Worm (Caenorhabditis elegans): ENCODE data around the gene Y57G11C.1147.
"Not testable (repeated sequence)": the region's sequence is repeated elsewhere in the genome, so short reads cannot be mapped to it uniquely, and the experiment has no call there.

The Y57G11C.1147 gene

ce11 chrIV:14786374-14787136 lies 10.8 kb downstream of the Y57G11C.1147 start, which contains the start of gene melo-1:
TSS of gene melo-1 (plus strand) at chrIV:14787031.
- TF ChIP-seq sea-1 (GFP tag; conservative IDR thresholded peaks at IDR 0.05) (no peak), pes-1 (GFP tag; IDR thresholded peaks at IDR 0.05) (no peak), hmbx-1 (tag; optimal IDR thresholded peaks at IDR 0.05) (no peak), tbx-37 (GFP tag; conservative IDR thresholded peaks at IDR 0.05) (no peak), tbx-11 (GFP tag; IDR thresholded peaks at IDR 0.05) (no peak)

- TF ChIP-seq tbx-11 (GFP tag; IDR thresholded peaks at IDR 0.05) (no peak), hmbx-1 (tag; optimal IDR thresholded peaks at IDR 0.05) (no peak)
Measured at ce11 chrIV:14784481-14784880, 12.8 kb downstream of the Y57G11C.1147 start, which contains the start of gene nlp-56. TSS of gene nlp-56 (minus strand) at chrIV:14784737.

ce11 chrIV:14782211-14782610 lies 15.1 kb downstream of the Y57G11C.1147 start, which contains the start of gene Y57G11C.1130:
TSS of gene Y57G11C.1130 (plus strand) at chrIV:14782511.
- no peak for TF ChIP-seq aly-1 (tag; optimal IDR thresholded peaks at IDR 0.05)
- no peak for TF ChIP-seq tbx-37 (GFP tag; conservative IDR thresholded peaks at IDR 0.05)
- no peak for TF ChIP-seq tra-4 (tag; optimal IDR thresholded peaks at IDR 0.05)
- TF ChIP-seq hmg-4 (GFP tag; optimal IDR thresholded peaks at IDR 0.05): no peak
- TF ChIP-seq pes-1 (GFP tag; IDR thresholded peaks at IDR 0.05): no peak

ce11 chrIV:14781537-14781936 lies 15.8 kb downstream of the Y57G11C.1147 start, which contains the start of gene Y57G11C.8:
TSS of gene Y57G11C.8 (plus strand) at chrIV:14781837.
- no peak for TF ChIP-seq aly-1 (tag; optimal IDR thresholded peaks at IDR 0.05)
- TF ChIP-seq ama-1 (optimal IDR thresholded peaks at IDR 0.05): no peak
- TF ChIP-seq B0310.2 (tag; optimal IDR thresholded peaks at IDR 0.05): no peak
- TF ChIP-seq ets-7 (tag; optimal IDR thresholded peaks at IDR 0.05): no peak
- TF ChIP-seq flt-1 (GFP tag; IDR thresholded peaks at IDR 0.05): no peak
- no peak for TF ChIP-seq ceh-36 (tag; optimal IDR thresholded peaks at IDR 0.05)
- no peak for TF ChIP-seq scrt-1 (GFP tag; IDR thresholded peaks at IDR 0.05)
- TF ChIP-seq pes-1 (GFP tag; IDR thresholded peaks at IDR 0.05): no peak
- TF ChIP-seq ceh-13 (GFP tag; optimal IDR thresholded peaks at IDR 0.05): no peak

ce11 chrIV:14774454-14774853 lies 22.9 kb downstream of the Y57G11C.1147 start, which contains the start of gene Y57G11C.51:
TSS of gene Y57G11C.51 (minus strand) at chrIV:14774554.
- TF ChIP-seq hmg-4 (GFP tag; optimal IDR thresholded peaks at IDR 0.05); hnd-1 (tag; optimal IDR thresholded peaks at IDR 0.05); hmbx-1 (tag; optimal IDR thresholded peaks at IDR 0.05): not testable (repeated sequence)

- no peak for TF ChIP-seq hmg-4 (GFP tag; optimal IDR thresholded peaks at IDR 0.05)
- TF ChIP-seq pes-1 (GFP tag; IDR thresholded peaks at IDR 0.05): no peak
- no peak for TF ChIP-seq ama-1 (optimal IDR thresholded peaks at IDR 0.05)
- no peak for TF ChIP-seq tbx-37 (GFP tag; conservative IDR thresholded peaks at IDR 0.05)
- no peak for TF ChIP-seq aly-1 (tag; optimal IDR thresholded peaks at IDR 0.05)
- TF ChIP-seq F13C5.2 (tag; optimal IDR thresholded peaks at IDR 0.05): no peak
- TF ChIP-seq flt-1 (GFP tag; IDR thresholded peaks at IDR 0.05): no peak
- no peak for TF ChIP-seq ets-7 (tag; optimal IDR thresholded peaks at IDR 0.05)
- no peak for TF ChIP-seq hnd-1 (tag; optimal IDR thresholded peaks at IDR 0.05)
- TF ChIP-seq B0310.2 (tag; optimal IDR thresholded peaks at IDR 0.05): no peak
- no peak for TF ChIP-seq hmbx-1 (tag; optimal IDR thresholded peaks at IDR 0.05)
- TF ChIP-seq tbx-11 (GFP tag; IDR thresholded peaks at IDR 0.05): no peak
- no peak for TF ChIP-seq tra-4 (tag; optimal IDR thresholded peaks at IDR 0.05)
- no peak for TF ChIP-seq ceh-13 (GFP tag; optimal IDR thresholded peaks at IDR 0.05)
- no peak for TF ChIP-seq sea-1 (GFP tag; conservative IDR thresholded peaks at IDR 0.05)
- TF ChIP-seq scrt-1 (GFP tag; IDR thresholded peaks at IDR 0.05): no peak
- no peak for TF ChIP-seq ceh-36 (tag; optimal IDR thresholded peaks at IDR 0.05)
Measured at ce11 chrIV:14773280-14774071, 23.8 kb downstream of the Y57G11C.1147 start, which contains the start of gene Y57G11C.36. TSS of gene Y57G11C.36 (minus strand) at chrIV:14773781.

- no peak for TF ChIP-seq ama-1 (optimal IDR thresholded peaks at IDR 0.05)
- TF ChIP-seq ets-7 (tag; optimal IDR thresholded peaks at IDR 0.05): no peak
- no peak for TF ChIP-seq aly-1 (tag; optimal IDR thresholded peaks at IDR 0.05)
- no peak for TF ChIP-seq F13C5.2 (tag; optimal IDR thresholded peaks at IDR 0.05)
- no peak for TF ChIP-seq tbx-11 (GFP tag; IDR thresholded peaks at IDR 0.05)
- no peak for TF ChIP-seq tra-4 (tag; optimal IDR thresholded peaks at IDR 0.05)
- TF ChIP-seq ceh-36 (tag; optimal IDR thresholded peaks at IDR 0.05): no peak
- no peak for TF ChIP-seq hnd-1 (tag; optimal IDR thresholded peaks at IDR 0.05)
- TF ChIP-seq sea-1 (GFP tag; conservative IDR thresholded peaks at IDR 0.05): no peak
- TF ChIP-seq scrt-1 (GFP tag; IDR thresholded peaks at IDR 0.05): no peak
- no peak for TF ChIP-seq ceh-13 (GFP tag; optimal IDR thresholded peaks at IDR 0.05)
- TF ChIP-seq tbx-37 (GFP tag; conservative IDR thresholded peaks at IDR 0.05): no peak
Measured at ce11 chrIV:14771325-14771724, 26.0 kb downstream of the Y57G11C.1147 start, which contains the start of gene degl-1. TSS of gene degl-1 (minus strand) at chrIV:14771425.

ce11 chrIV:14770663-14771062 lies 26.7 kb downstream of the Y57G11C.1147 start:
- TF ChIP-seq ceh-13 (GFP tag; optimal IDR thresholded peaks at IDR 0.05): no peak
- no peak for TF ChIP-seq ets-7 (tag; optimal IDR thresholded peaks at IDR 0.05)
- no peak for TF ChIP-seq ceh-36 (tag; optimal IDR thresholded peaks at IDR 0.05)
- no peak for TF ChIP-seq hnd-1 (tag; optimal IDR thresholded peaks at IDR 0.05)
- TF ChIP-seq hmg-4 (GFP tag; optimal IDR thresholded peaks at IDR 0.05): no peak
- TF ChIP-seq tbx-37 (GFP tag; conservative IDR thresholded peaks at IDR 0.05): no peak
- TF ChIP-seq tra-4 (tag; optimal IDR thresholded peaks at IDR 0.05): no peak
- no peak for TF ChIP-seq ama-1 (optimal IDR thresholded peaks at IDR 0.05)
- TF ChIP-seq aly-1 (tag; optimal IDR thresholded peaks at IDR 0.05): no peak
- no peak for TF ChIP-seq B0310.2 (tag; optimal IDR thresholded peaks at IDR 0.05)
- TF ChIP-seq flt-1 (GFP tag; IDR thresholded peaks at IDR 0.05): no peak
- TF ChIP-seq F13C5.2 (tag; optimal IDR thresholded peaks at IDR 0.05): no peak
- no peak for TF ChIP-seq scrt-1 (GFP tag; IDR thresholded peaks at IDR 0.05)
- TF ChIP-seq sea-1 (GFP tag; conservative IDR thresholded peaks at IDR 0.05): no peak
- no peak for TF ChIP-seq pes-1 (GFP tag; IDR thresholded peaks at IDR 0.05)
- TF ChIP-seq tbx-11 (GFP tag; IDR thresholded peaks at IDR 0.05): no peak
- no peak for TF ChIP-seq hmbx-1 (tag; optimal IDR thresholded peaks at IDR 0.05)
